Worm (Caenorhabditis elegans): Measurements from ENCODE around the gene F47B7.4.

F47B7.4 gene

ce11 chrX:3766552-3766951 is at the start of gene F47B7.4:
TSS of gene F47B7.4 (minus strand) at chrX:3766652.
- TF ChIP-seq him-1 (tag; optimal IDR thresholded peaks at IDR 0.05) (no peak), W03F9.2 (tag; optimal IDR thresholded peaks at IDR 0.05) (no peak), dao-5 (tag; optimal IDR thresholded peaks at IDR 0.05) (no peak)

ce11 chrX:3814827-3815226 is 48.4 kb upstream of the F47B7.4 start:
- TF ChIP-seq W03F9.2 (tag; optimal IDR thresholded peaks at IDR 0.05), result no peak
- no peak for TF ChIP-seq dao-5 (tag; optimal IDR thresholded peaks at IDR 0.05)
- TF ChIP-seq him-1 (tag; optimal IDR thresholded peaks at IDR 0.05), result no peak

- TF ChIP-seq W03F9.2 (tag; optimal IDR thresholded peaks at IDR 0.05), result no peak
- TF ChIP-seq dao-5 (tag; optimal IDR thresholded peaks at IDR 0.05), result no peak
- no peak for TF ChIP-seq him-1 (tag; optimal IDR thresholded peaks at IDR 0.05)
Observed at ce11 chrX:3807166-3807565, 40.7 kb upstream of the F47B7.4 start, which contains the start of gene F35A5.1. TSS of gene F35A5.1 (plus strand) at chrX:3807466.

- no peak for TF ChIP-seq him-1 (tag; optimal IDR thresholded peaks at IDR 0.05)
- TF ChIP-seq dao-5 (tag; optimal IDR thresholded peaks at IDR 0.05), result no peak
- no peak for TF ChIP-seq W03F9.2 (tag; optimal IDR thresholded peaks at IDR 0.05)
Observed at ce11 chrX:3804837-3805236, 38.4 kb upstream of the F47B7.4 start, which contains the start of gene F35A5.2. TSS of gene F35A5.2 (plus strand) at chrX:3805137.

ce11 chrX:3803314-3803713 is 36.9 kb upstream of the F47B7.4 start, which contains the start of gene F35A5.8:
TSS of gene F35A5.8 (minus strand) at chrX:3803464.
- TF ChIP-seq him-1 (tag; optimal IDR thresholded peaks at IDR 0.05), result peak; percentile 20
- no peak for TF ChIP-seq dao-5 (tag; optimal IDR thresholded peaks at IDR 0.05)
- peak; percentile 52 for TF ChIP-seq W03F9.2 (tag; optimal IDR thresholded peaks at IDR 0.05)

- no peak for TF ChIP-seq him-1 (tag; optimal IDR thresholded peaks at IDR 0.05)
- no peak for TF ChIP-seq W03F9.2 (tag; optimal IDR thresholded peaks at IDR 0.05)
- TF ChIP-seq dao-5 (tag; optimal IDR thresholded peaks at IDR 0.05), result no peak
Observed at ce11 chrX:3802743-3803142, 36.3 kb upstream of the F47B7.4 start.

- TF ChIP-seq him-1 (tag; optimal IDR thresholded peaks at IDR 0.05) (no peak), W03F9.2 (tag; optimal IDR thresholded peaks at IDR 0.05) (no peak), dao-5 (tag; optimal IDR thresholded peaks at IDR 0.05) (no peak)
Observed at ce11 chrX:3798288-3798687, 31.8 kb upstream of the F47B7.4 start.

ce11 chrX:3797882-3798281 is 31.4 kb upstream of the F47B7.4 start, which contains the start of gene abu-10:
TSS of gene abu-10 (plus strand) at chrX:3798182.
- TF ChIP-seq dao-5 (tag; optimal IDR thresholded peaks at IDR 0.05) (no peak), W03F9.2 (tag; optimal IDR thresholded peaks at IDR 0.05) (no peak), him-1 (tag; optimal IDR thresholded peaks at IDR 0.05) (no peak)

- TF ChIP-seq him-1 (tag; optimal IDR thresholded peaks at IDR 0.05) (no peak), W03F9.2 (tag; optimal IDR thresholded peaks at IDR 0.05) (no peak), dao-5 (tag; optimal IDR thresholded peaks at IDR 0.05) (no peak)
Observed at ce11 chrX:3795642-3796041, 29.2 kb upstream of the F47B7.4 start, which contains the start of gene F35A5.5. TSS of gene F35A5.5 (minus strand) at chrX:3795742.

ce11 chrX:3794161-3794560 is 27.7 kb upstream of the F47B7.4 start:
- TF ChIP-seq him-1 (tag; optimal IDR thresholded peaks at IDR 0.05), result no peak
- no peak for TF ChIP-seq W03F9.2 (tag; optimal IDR thresholded peaks at IDR 0.05)

ce11 chrX:3793389-3793788 is 26.9 kb upstream of the F47B7.4 start:
- TF ChIP-seq dao-5 (tag; optimal IDR thresholded peaks at IDR 0.05) (peak; percentile 32), him-1 (tag; optimal IDR thresholded peaks at IDR 0.05) (peak; percentile 21), W03F9.2 (tag; optimal IDR thresholded peaks at IDR 0.05) (no peak)

- no peak for TF ChIP-seq dao-5 (tag; optimal IDR thresholded peaks at IDR 0.05)
- TF ChIP-seq W03F9.2 (tag; optimal IDR thresholded peaks at IDR 0.05), result no peak
- no peak for TF ChIP-seq him-1 (tag; optimal IDR thresholded peaks at IDR 0.05)
Observed at ce11 chrX:3792715-3793114, 26.3 kb upstream of the F47B7.4 start, which contains the start of gene idpp-5. TSS of gene idpp-5 (minus strand) at chrX:3792815.

ce11 chrX:3791098-3791497 is 24.6 kb upstream of the F47B7.4 start:
- TF ChIP-seq W03F9.2 (tag; optimal IDR thresholded peaks at IDR 0.05), result no peak

ce11 chrX:3788483-3788882 is 22.0 kb upstream of the F47B7.4 start:
- TF ChIP-seq dao-5 (tag; optimal IDR thresholded peaks at IDR 0.05) (no peak), W03F9.2 (tag; optimal IDR thresholded peaks at IDR 0.05) (no peak), him-1 (tag; optimal IDR thresholded peaks at IDR 0.05) (no peak)

ce11 chrX:3787431-3788076 is 21.1 kb upstream of the F47B7.4 start, which contains the start of gene pmpl-1:
TSS of gene pmpl-1 (plus strand) at chrX:3788026.
- no peak for TF ChIP-seq dao-5 (tag; optimal IDR thresholded peaks at IDR 0.05)
- TF ChIP-seq him-1 (tag; optimal IDR thresholded peaks at IDR 0.05), result no peak
- no peak for TF ChIP-seq W03F9.2 (tag; optimal IDR thresholded peaks at IDR 0.05)

Measured in whole organism, L4/young adult.